Worm (Caenorhabditis elegans): ENCODE data around the gene F43D2.6.

The F43D2.6 gene

ce11 chrV:14585351-14585750 lies 49.6 kb downstream of the F43D2.6 start, which contains the start of gene Y40H4A.2:
Gene Y40H4A.2, minus strand, starts transcription at chrV:14585451.
- TF ChIP-seq sea-1 (GFP tag; conservative IDR thresholded peaks at IDR 0.05), result no peak

- TF ChIP-seq hmg-4 (GFP tag; optimal IDR thresholded peaks at IDR 0.05) (no peak), tra-4 (tag; optimal IDR thresholded peaks at IDR 0.05) (no peak), hnd-1 (tag; optimal IDR thresholded peaks at IDR 0.05) (no peak), B0310.2 (tag; optimal IDR thresholded peaks at IDR 0.05) (no peak), ama-1 (optimal IDR thresholded peaks at IDR 0.05) (no peak), scrt-1 (GFP tag; IDR thresholded peaks at IDR 0.05) (no peak), ceh-13 (GFP tag; optimal IDR thresholded peaks at IDR 0.05) (no peak), hmbx-1 (tag; optimal IDR thresholded peaks at IDR 0.05) (no peak), ets-7 (tag; optimal IDR thresholded peaks at IDR 0.05) (no peak), flt-1 (GFP tag; IDR thresholded peaks at IDR 0.05) (no peak), F13C5.2 (tag; optimal IDR thresholded peaks at IDR 0.05) (no peak)
Measured at ce11 chrV:14579619-14580018, 55.4 kb downstream of the F43D2.6 start, which contains the start of gene gar-3. Gene gar-3, minus strand, starts transcription at chrV:14579719.

Data from whole organism, early embryonic.